Worm (Caenorhabditis elegans): ENCODE measurements around the gene F18A12.2.

F18A12.2 gene

ce11 chrII:3416528-3416927, 1.9 kb downstream of the F18A12.2 start, which contains the start of gene nep-6:
TSS of gene nep-6 (plus strand) at chrII:3416828.
- TF ChIP-seq hlh-8 (tag; optimal IDR thresholded peaks at IDR 0.05) = no peak

ce11 chrII:3422938-3423337, 8.3 kb downstream of the F18A12.2 start:
- TF ChIP-seq sox-4 (tag; optimal IDR thresholded peaks at IDR 0.05) (no peak), pag-3 (tag; optimal IDR thresholded peaks at IDR 0.05; ENCODE audit: borderline replicate concordance) (no peak), sdc-2 (tag; optimal IDR thresholded peaks at IDR 0.05) (no peak), ceh-9 (tag; optimal IDR thresholded peaks at IDR 0.05) (no peak), ttx-3 (tag; optimal IDR thresholded peaks at IDR 0.05) (no peak), eyg-1 (tag; optimal IDR thresholded peaks at IDR 0.05) (no peak), elt-2 (tag; optimal IDR thresholded peaks at IDR 0.05) (no peak), ceh-19 (GFP tag; optimal IDR thresholded peaks at IDR 0.05) (no peak), ztf-16 (tag; optimal IDR thresholded peaks at IDR 0.05) (no peak), pqm-1 (tag; optimal IDR thresholded peaks at IDR 0.05) (no peak)

ce11 chrII:3425433-3425832, 10.8 kb downstream of the F18A12.2 start, which contains the start of gene nep-11:
TSS of gene nep-11 (minus strand) at chrII:3425533.
- TF ChIP-seq pha-2 (tag; optimal IDR thresholded peaks at IDR 0.05) = no peak
- TF ChIP-seq ceh-19 (GFP tag; optimal IDR thresholded peaks at IDR 0.05) = no peak
- TF ChIP-seq F13H6.1 (tag; optimal IDR thresholded peaks at IDR 0.05) = no peak
- no peak for TF ChIP-seq tbx-7 (tag; optimal IDR thresholded peaks at IDR 0.05)
- no peak for TF ChIP-seq elt-2 (tag; optimal IDR thresholded peaks at IDR 0.05)
- TF ChIP-seq ceh-30 (tag; optimal IDR thresholded peaks at IDR 0.05) = no peak
- no peak for TF ChIP-seq pqm-1 (tag; optimal IDR thresholded peaks at IDR 0.05)

- TF ChIP-seq hlh-30 (tag; optimal IDR thresholded peaks at IDR 0.05; ENCODE audit: insufficient read depth) (peak; percentile 28), ref-2 (tag; optimal IDR thresholded peaks at IDR 0.05) (no peak), ceh-30 (tag; optimal IDR thresholded peaks at IDR 0.05) (no peak), pax-1 (tag; optimal IDR thresholded peaks at IDR 0.05) (no peak), sox-4 (tag; optimal IDR thresholded peaks at IDR 0.05) (peak; percentile 17), dve-1 (tag; optimal IDR thresholded peaks at IDR 0.05) (no peak), C38D4.7 (GFP tag; optimal IDR thresholded peaks at IDR 0.05) (no peak), C08G9.2 (tag; optimal IDR thresholded peaks at IDR 0.05) (no peak), ceh-6 (GFP tag; optimal IDR thresholded peaks at IDR 0.05) (no peak), pqm-1 (tag; optimal IDR thresholded peaks at IDR 0.05) (no peak), ceh-9 (tag; optimal IDR thresholded peaks at IDR 0.05) (no peak), unc-3 (GFP tag; conservative IDR thresholded peaks at IDR 0.05) (no peak), unc-3 (tag; optimal IDR thresholded peaks at IDR 0.05) (peak; percentile 11), gmeb-2 (tag; optimal IDR thresholded peaks at IDR 0.05) (no peak), ceh-18 (tag; optimal IDR thresholded peaks at IDR 0.05) (no peak), unc-42 (tag; optimal IDR thresholded peaks at IDR 0.05) (no peak), lin-11 (tag; optimal IDR thresholded peaks at IDR 0.05) (no peak), tbx-2 (tag; optimal IDR thresholded peaks at IDR 0.05) (no peak), ceh-19 (GFP tag; optimal IDR thresholded peaks at IDR 0.05) (peak; percentile 49), nfya-1 (tag; optimal IDR thresholded peaks at IDR 0.05) (peak; percentile 8), mec-3 (tag; optimal IDR thresholded peaks at IDR 0.05; ENCODE audit: borderline replicate concordance) (no peak), ceh-48 (tag; optimal IDR thresholded peaks at IDR 0.05) (peak; percentile 85)
Observed at ce11 chrII:3428158-3428704, 13.6 kb downstream of the F18A12.2 start.

ce11 chrII:3429400-3429799, 14.7 kb downstream of the F18A12.2 start, which contains the start of gene C16C8.18:
TSS of gene C16C8.18 (plus strand) at chrII:3429700.
- TF ChIP-seq ceh-14 (tag; optimal IDR thresholded peaks at IDR 0.05) (no peak), ceh-22 (tag; optimal IDR thresholded peaks at IDR 0.05) (no peak), hlh-8 (tag; optimal IDR thresholded peaks at IDR 0.05) (no peak), ceh-30 (tag; optimal IDR thresholded peaks at IDR 0.05) (no peak), hlh-13 (GFP tag; optimal IDR thresholded peaks at IDR 0.05) (no peak), odd-2 (tag; optimal IDR thresholded peaks at IDR 0.05) (no peak), C08G9.2 (tag; optimal IDR thresholded peaks at IDR 0.05) (no peak), dve-1 (tag; optimal IDR thresholded peaks at IDR 0.05) (no peak), K02D7.2 (tag; optimal IDR thresholded peaks at IDR 0.05) (no peak), hlh-15 (tag; optimal IDR thresholded peaks at IDR 0.05) (no peak), ama-1 (optimal IDR thresholded peaks at IDR 0.05) (no peak), ttx-3 (tag; optimal IDR thresholded peaks at IDR 0.05) (no peak), hlh-30 (tag; optimal IDR thresholded peaks at IDR 0.05; ENCODE audit: insufficient read depth) (no peak), mec-3 (tag; optimal IDR thresholded peaks at IDR 0.05; ENCODE audit: borderline replicate concordance) (no peak), hlh-6 (tag; optimal IDR thresholded peaks at IDR 0.05) (no peak)
